Worm (Caenorhabditis elegans) whole organism, L3 larva: ENCODE data around the gene C39D10.7.

Source experiments
- R02D3.7 ChIP-seq: fragments of 150-350 bp; optimal IDR thresholded peaks from 2 replicates; lab custom pipeline; 2014; ENCODE audit warnings: missing biosample characterization, missing genetic modification characterization
- ZK546.5 ChIP-seq: sonication (generic microtip); optimal IDR thresholded peaks from 2 replicates; lab custom pipeline; 2017; ENCODE audit warnings: missing biosample characterization, missing genetic modification characterization
- ama-1 ChIP-seq: fragments of 150-350 bp; optimal IDR thresholded peaks from 2 replicates; lab custom pipeline; 2018
- ceh-16 ChIP-seq: sonication (generic microtip); optimal IDR thresholded peaks from 2 replicates; lab custom pipeline; 2017; ENCODE audit warnings: missing biosample characterization, missing genetic modification characterization
- ceh-28 ChIP-seq: fragments of 150-350 bp; optimal IDR thresholded peaks from 2 replicates; lab custom pipeline; 2014; ENCODE audit warnings: missing biosample characterization, missing genetic modification reagents, missing genetic modification characterization
- ceh-82 ChIP-seq: fragments of 150-350 bp; optimal IDR thresholded peaks from 2 replicates; lab custom pipeline; 2014; ENCODE audit warnings: missing biosample characterization, missing genetic modification characterization
- daf-12 ChIP-seq: fragments of 150-350 bp; optimal IDR thresholded peaks from 2 replicates; lab custom pipeline; 2014; ENCODE audit warnings: missing biosample characterization, missing genetic modification reagents, missing genetic modification characterization
- egl-27 ChIP-seq: sonication (generic microtip); optimal IDR thresholded peaks from 4 replicates; lab custom pipeline; 2017; ENCODE audit warnings: missing biosample characterization, missing genetic modification reagents, missing genetic modification characterization
- egl-5 ChIP-seq: fragments of 150-350 bp; optimal IDR thresholded peaks from 2 replicates; lab custom pipeline; 2017; ENCODE audit warnings: missing biosample characterization, missing genetic modification reagents, missing genetic modification characterization, inconsistent platforms
- elt-1 ChIP-seq: fragments of 150-350 bp; optimal IDR thresholded peaks from 2 replicates; lab custom pipeline; 2014; ENCODE audit warnings: missing biosample characterization, missing genetic modification characterization
- elt-2 ChIP-seq: sonication (generic microtip); optimal IDR thresholded peaks from 2 replicates; lab custom pipeline; 2016; ENCODE audit warnings: missing genetic modification reagents, mild to moderate bottlenecking, missing genetic modification characterization, missing compliant biosample characterization
- elt-3 ChIP-seq, 3 experiments: fragments of 150-350 bp in 1 of 3; sonication (generic microtip) in 2 of 3; optimal IDR thresholded peaks; 2 replicates in 2 of 3; 4 replicates in 1 of 3; lab custom pipeline; 2014 to 2017; ENCODE audit warnings: missing biosample characterization in 3 of 3, missing genetic modification characterization in 3 of 3
- fkh-10 ChIP-seq: sonication (generic microtip); optimal IDR thresholded peaks from 2 replicates; lab custom pipeline; 2017; ENCODE audit warnings: missing biosample characterization, missing genetic modification reagents, missing genetic modification characterization
- fkh-2 ChIP-seq: fragments of 150-350 bp; optimal IDR thresholded peaks from 2 replicates; lab custom pipeline; 2014; ENCODE audit warnings: missing biosample characterization, missing genetic modification reagents, missing genetic modification characterization
- fos-1 ChIP-seq: fragments of 150-350 bp; optimal IDR thresholded peaks from 2 replicates; lab custom pipeline; 2014; ENCODE audit warnings: missing biosample characterization, missing genetic modification characterization
- jun-1 ChIP-seq: fragments of 150-350 bp; optimal IDR thresholded peaks from 2 replicates; lab custom pipeline; 2014; ENCODE audit warnings: missing biosample characterization, missing genetic modification reagents, missing genetic modification characterization
- lin-39 ChIP-seq: fragments of 150-350 bp; optimal IDR thresholded peaks from 2 replicates; lab custom pipeline; 2018; ENCODE audit warnings: missing biosample characterization, missing genetic modification reagents, missing genetic modification characterization
- lsy-12 ChIP-seq: sonication (generic microtip); optimal IDR thresholded peaks from 2 replicates; lab custom pipeline; 2016; ENCODE audit warnings: mild to moderate bottlenecking, missing genetic modification characterization, missing compliant biosample characterization
- mdl-1 ChIP-seq: fragments of 150-350 bp; optimal IDR thresholded peaks from 2 replicates; lab custom pipeline; 2014; ENCODE audit warnings: missing biosample characterization, missing genetic modification characterization
- mml-1 ChIP-seq: fragments of 150-350 bp; sonication (generic microtip); optimal IDR thresholded peaks from 3 replicates; lab custom pipeline; 2014; ENCODE audit warnings: missing biosample characterization, missing genetic modification characterization
- nfya-1 ChIP-seq: sonication (generic microtip); optimal IDR thresholded peaks from 2 replicates; lab custom pipeline; 2017; ENCODE audit warnings: missing genetic modification characterization, mild to moderate bottlenecking, missing compliant biosample characterization, antibody characterized with exemption, moderate library complexity; ENCODE audit not compliant: insufficient read depth
- nhr-11 ChIP-seq: fragments of 150-350 bp; optimal IDR thresholded peaks from 2 replicates; lab custom pipeline; 2014; ENCODE audit warnings: missing biosample characterization, missing genetic modification characterization
- nhr-12 ChIP-seq: fragments of 150-350 bp; optimal IDR thresholded peaks from 2 replicates; lab custom pipeline; 2014; ENCODE audit warnings: missing biosample characterization, missing genetic modification characterization
- nhr-23 ChIP-seq: fragments of 150-350 bp; optimal IDR thresholded peaks from 2 replicates; lab custom pipeline; 2014; ENCODE audit warnings: missing biosample characterization, missing genetic modification reagents, missing genetic modification characterization
- nhr-237 ChIP-seq: fragments of 150-350 bp; optimal IDR thresholded peaks from 2 replicates; lab custom pipeline; 2014; ENCODE audit warnings: missing biosample characterization, missing genetic modification characterization
- nhr-25 ChIP-seq: sonication (generic microtip); optimal IDR thresholded peaks from 2 replicates; lab custom pipeline; 2017; ENCODE audit warnings: missing biosample characterization, missing genetic modification characterization
- nhr-28 ChIP-seq: fragments of 150-350 bp; optimal IDR thresholded peaks from 2 replicates; lab custom pipeline; 2014; ENCODE audit warnings: missing biosample characterization, missing genetic modification characterization
- nhr-43 ChIP-seq: sonication (generic microtip); optimal IDR thresholded peaks from 2 replicates; lab custom pipeline; 2016; ENCODE audit warnings: mild to moderate bottlenecking, missing genetic modification characterization, missing compliant biosample characterization; ENCODE audit not compliant: poor library complexity, severe bottlenecking
- nhr-67 ChIP-seq: fragments of 150-350 bp; optimal IDR thresholded peaks from 2 replicates; lab custom pipeline; 2014; ENCODE audit warnings: missing biosample characterization, missing genetic modification characterization
- nhr-76 ChIP-seq: fragments of 150-350 bp; sonication (generic microtip); optimal IDR thresholded peaks from 5 replicates; lab custom pipeline; 2014; ENCODE audit warnings: missing biosample characterization, missing genetic modification characterization
- nhr-77 ChIP-seq: fragments of 150-350 bp; optimal IDR thresholded peaks from 2 replicates; lab custom pipeline; 2014; ENCODE audit warnings: missing biosample characterization, missing genetic modification characterization
- pha-4 ChIP-seq: fragments of 150-350 bp; optimal IDR thresholded peaks from 2 replicates; lab custom pipeline; 2014; ENCODE audit warnings: missing biosample characterization, missing genetic modification reagents, missing genetic modification characterization
- pqm-1 ChIP-seq: fragments of 150-350 bp; optimal IDR thresholded peaks from 2 replicates; lab custom pipeline; 2017; ENCODE audit warnings: missing biosample characterization, missing genetic modification characterization, inconsistent platforms
- sea-2 ChIP-seq: fragments of 150-350 bp; sonication (generic microtip); optimal IDR thresholded peaks from 4 replicates; lab custom pipeline; 2014; ENCODE audit warnings: missing biosample characterization, missing genetic modification reagents, missing genetic modification characterization
- skn-1 ChIP-seq: fragments of 150-350 bp; optimal IDR thresholded peaks from 2 replicates; lab custom pipeline; 2014; ENCODE audit warnings: missing biosample characterization, missing genetic modification characterization
- tbx-2 ChIP-seq: sonication (generic microtip); optimal IDR thresholded peaks from 2 replicates; lab custom pipeline; 2016; ENCODE audit warnings: mild to moderate bottlenecking, missing genetic modification characterization, missing compliant biosample characterization
- unc-62 ChIP-seq: fragments of 150-350 bp; sonication (generic microtip); optimal IDR thresholded peaks from 4 replicates; lab custom pipeline; 2014; ENCODE audit warnings: missing biosample characterization, missing genetic modification reagents, missing genetic modification characterization
- ztf-11 ChIP-seq: fragments of 150-350 bp; optimal IDR thresholded peaks from 2 replicates; lab custom pipeline; 2014; ENCODE audit warnings: missing biosample characterization, missing genetic modification characterization
- ztf-4 ChIP-seq: fragments of 150-350 bp; optimal IDR thresholded peaks from 2 replicates; lab custom pipeline; 2014; ENCODE audit warnings: missing biosample characterization, missing genetic modification characterization

Gene C39D10.7

DNA sequence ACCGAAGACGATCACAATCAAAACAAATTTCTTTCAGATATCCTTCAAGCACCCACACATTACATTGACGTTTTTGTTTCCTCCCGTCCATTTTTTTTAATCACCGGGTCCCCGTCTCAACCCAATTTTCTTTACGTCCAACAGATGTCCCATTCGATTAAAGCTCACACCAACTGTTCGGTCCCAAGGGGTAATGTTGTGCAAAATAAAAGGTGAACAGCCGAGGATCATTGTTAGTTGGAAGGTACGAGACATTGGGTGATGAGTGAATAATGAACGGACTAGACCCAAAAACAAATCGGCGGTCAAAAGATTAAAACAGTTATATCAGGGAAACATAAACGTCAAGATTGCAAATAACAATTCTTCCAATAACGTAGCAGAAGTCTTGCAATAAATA, 31.7 kb upstream of the C39D10.7 start:
- no peak for TF ChIP-seq nhr-67 (tag; lab: Kevin White, UChicago)
- no peak for TF ChIP-seq jun-1 (tag; lab: Kevin White, UChicago)
- TF ChIP-seq nhr-43, result no peak
- no peak for TF ChIP-seq fkh-10 (GFP tag; lab: Kevin White, UChicago)
- TF ChIP-seq pha-4, result no peak
- TF ChIP-seq R02D3.7 (tag; lab: Kevin White, UChicago), result no peak
- no peak for TF ChIP-seq nhr-237 (tag; lab: Kevin White, UChicago)
- TF ChIP-seq egl-5 (tag; lab: Kevin White, UChicago), result peak; percentile 69
- TF ChIP-seq fos-1 (tag; lab: Kevin White, UChicago), result no peak
- TF ChIP-seq, all 47 proteins: peak for 1

DNA sequence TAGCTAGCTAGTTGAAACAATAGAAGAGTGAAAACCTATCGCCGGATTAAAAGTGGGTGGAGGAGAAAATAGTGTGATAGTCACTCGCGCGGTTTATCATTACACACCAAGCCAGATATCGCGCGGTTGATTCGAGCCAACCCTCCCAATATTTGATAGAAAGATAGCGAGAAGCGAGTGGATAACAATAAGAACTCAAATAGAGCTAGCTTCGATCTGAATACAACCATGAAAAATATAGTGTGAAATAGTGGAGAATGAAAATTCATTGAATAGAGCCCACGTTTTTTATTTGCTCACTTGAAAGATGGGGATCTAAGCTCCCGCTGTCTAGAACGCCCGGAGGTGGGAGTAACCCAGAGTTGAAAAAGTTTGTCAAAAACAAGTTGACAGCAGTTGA, 31.3 kb upstream of the C39D10.7 start, which contains the start of gene tnt-3:
Gene tnt-3 (minus strand): TSS at position 101 of the 400 bp plus-strand sequence.
- TF ChIP-seq mml-1 (tag; lab: Kevin White, UChicago) (no peak), nhr-77 (no peak), sea-2 (GFP tag; lab: Kevin White, UChicago) (no peak), nhr-25 (tag; lab: Kevin White, UChicago) (no peak), pqm-1 (tag; lab: Kevin White, UChicago) (no peak), pha-4 (no peak)

DNA sequence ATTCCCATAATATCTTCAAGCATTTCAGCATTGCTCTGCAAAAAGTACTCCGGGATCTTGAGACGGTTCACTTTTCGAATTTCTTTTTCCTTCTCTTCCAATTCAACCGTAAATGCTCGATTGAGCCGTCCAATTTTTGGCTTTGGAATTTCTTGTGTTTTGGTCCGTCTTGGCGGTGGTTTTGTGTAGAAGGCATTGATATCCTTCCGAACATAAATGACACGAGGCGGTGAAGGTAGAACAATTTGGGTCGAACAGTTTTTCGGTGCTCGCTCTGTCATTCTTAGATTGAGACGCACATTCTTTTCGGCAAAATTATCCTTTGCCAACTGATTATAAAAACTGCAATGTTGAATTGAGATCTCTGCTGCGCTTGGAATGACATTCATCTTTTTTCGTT, 28.9 kb upstream of the C39D10.7 start:
- TF ChIP-seq sea-2 (GFP tag; lab: Kevin White, UChicago), result no peak
- no peak for TF ChIP-seq ztf-11 (tag; lab: Kevin White, UChicago)
- no peak for TF ChIP-seq skn-1 (tag; lab: Kevin White, UChicago)
- TF ChIP-seq pha-4, result no peak
- TF ChIP-seq nhr-23 (tag; lab: Kevin White, UChicago), result no peak
- TF ChIP-seq lin-39, result no peak
- TF ChIP-seq fkh-10 (GFP tag; lab: Kevin White, UChicago), result no peak
- no peak for TF ChIP-seq fkh-2
- TF ChIP-seq ceh-82 (tag; lab: Kevin White, UChicago), result no peak
- TF ChIP-seq mml-1 (tag; lab: Kevin White, UChicago), result no peak
- TF ChIP-seq lsy-12 (tag; lab: Kevin White, UChicago), result no peak
- no peak for TF ChIP-seq elt-1
- TF ChIP-seq pqm-1 (tag; lab: Kevin White, UChicago), result no peak
- TF ChIP-seq egl-27, result no peak
- TF ChIP-seq ztf-4 (tag; lab: Kevin White, UChicago), result no peak
- no peak for TF ChIP-seq nhr-11 (tag; lab: Kevin White, UChicago)
- no peak for TF ChIP-seq mdl-1 (tag; lab: Kevin White, UChicago)
- no peak for TF ChIP-seq elt-3 (tag; optimal IDR thresholded peaks at IDR 0.05; lab: Kevin White, UChicago)
- no peak for TF ChIP-seq nhr-76 (tag; lab: Kevin White, UChicago)

DNA sequence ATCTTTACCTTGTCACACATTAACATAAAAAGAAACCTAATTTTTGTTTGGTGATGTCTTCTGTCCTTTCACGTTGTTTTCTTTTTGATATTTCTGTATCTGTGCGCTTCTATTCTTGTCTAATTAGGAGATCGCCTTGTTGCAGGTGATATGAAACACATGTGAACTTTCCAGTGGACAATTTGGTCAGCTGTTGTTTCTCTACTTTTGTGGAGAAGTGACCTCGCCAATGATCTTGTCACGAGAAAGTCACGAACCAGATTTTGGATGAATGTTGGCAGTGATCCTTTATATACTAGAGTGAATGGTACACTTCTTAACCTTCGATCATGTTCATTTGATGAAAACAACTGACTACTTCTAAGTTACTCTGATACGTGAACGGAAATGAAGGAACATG, 18.7 kb upstream of the C39D10.7 start:
- TF ChIP-seq lsy-12 (tag; lab: Kevin White, UChicago) (no peak), nhr-67 (tag; lab: Kevin White, UChicago) (no peak), unc-62 (no peak), jun-1 (tag; lab: Kevin White, UChicago) (no peak), nhr-11 (tag; lab: Kevin White, UChicago) (no peak), nfya-1 (tag; lab: Kevin White, UChicago) (no peak), nhr-23 (tag; lab: Kevin White, UChicago) (no peak), nhr-76 (tag; lab: Kevin White, UChicago) (no peak), ZK546.5 (tag; lab: Kevin White, UChicago) (no peak), mml-1 (tag; lab: Kevin White, UChicago) (no peak), nhr-12 (tag; lab: Kevin White, UChicago) (no peak), ceh-82 (tag; lab: Kevin White, UChicago) (no peak)

DNA sequence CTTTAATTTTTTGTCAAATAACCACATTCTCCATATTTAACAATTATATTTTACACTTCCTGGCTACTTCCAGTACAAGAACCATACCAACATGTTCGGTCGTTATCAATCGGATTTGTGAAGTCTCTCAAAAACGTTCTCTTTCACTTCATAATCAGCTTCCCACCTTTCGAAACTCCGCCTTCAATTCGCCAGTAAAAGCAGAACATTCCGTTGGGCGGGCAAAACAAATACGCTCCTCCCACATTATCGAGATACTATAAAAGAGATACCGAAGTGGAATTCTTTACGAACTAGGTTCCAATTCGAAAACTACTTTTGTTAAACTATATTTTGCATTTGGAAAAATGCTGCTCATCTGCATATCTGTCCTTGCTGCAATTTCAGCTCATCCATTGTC, 16.7 kb upstream of the C39D10.7 start, which contains the start of gene zig-3:
Gene zig-3 (plus strand): TSS at position 301 of the 400 bp plus-strand sequence.
- no peak for TF ChIP-seq tbx-2
- TF ChIP-seq elt-1, result no peak
- TF ChIP-seq ama-1 (lab: Kevin White, UChicago), result no peak
- no peak for TF ChIP-seq nhr-12 (tag; lab: Kevin White, UChicago)
- no peak for TF ChIP-seq unc-62
- TF ChIP-seq nhr-237 (tag; lab: Kevin White, UChicago), result no peak
- no peak for TF ChIP-seq lsy-12 (tag; lab: Kevin White, UChicago)
- TF ChIP-seq sea-2 (GFP tag; lab: Kevin White, UChicago), result no peak
- no peak for TF ChIP-seq daf-12
- no peak for TF ChIP-seq nhr-43
- TF ChIP-seq ztf-4 (tag; lab: Kevin White, UChicago), result no peak
- TF ChIP-seq nfya-1 (tag; lab: Kevin White, UChicago), result no peak
- TF ChIP-seq ceh-28 (tag; lab: Kevin White, UChicago), result no peak
- no peak for TF ChIP-seq lin-39
- no peak for TF ChIP-seq nhr-28 (tag; lab: Kevin White, UChicago)
- TF ChIP-seq pha-4, result no peak
- TF ChIP-seq nhr-23 (tag; lab: Kevin White, UChicago), result no peak
- no peak for TF ChIP-seq nhr-25 (tag; lab: Kevin White, UChicago)
- TF ChIP-seq elt-2 (tag; lab: Kevin White, UChicago), result no peak
- TF ChIP-seq ceh-16 (tag; lab: Kevin White, UChicago), result no peak
